Worm (Caenorhabditis elegans) whole organism, L4/young adult: ENCODE measurements around the gene Y55F3C.17.

Experiments used
- W03F9.2 ChIP-seq: fragments of 150-350 bp; optimal IDR thresholded peaks from 2 replicates; lab custom pipeline; 2014; ENCODE audit warnings: missing biosample characterization, missing genetic modification characterization
- dao-5 ChIP-seq: sonication (generic microtip); optimal IDR thresholded peaks from 2 replicates; lab custom pipeline; 2016; ENCODE audit warnings: missing genotype, missing genetic modification characterization, moderate library complexity, missing compliant biosample characterization
- him-1 ChIP-seq: sonication (generic microtip); optimal IDR thresholded peaks from 2 replicates; lab custom pipeline; 2016; ENCODE audit warnings: missing genotype, missing genetic modification reagents, missing genetic modification characterization, missing compliant biosample characterization

- TF ChIP-seq him-1 (tag; lab: Kevin White, UChicago) (no peak), dao-5 (tag; lab: Kevin White, UChicago) (no peak), W03F9.2 (tag; lab: Kevin White, UChicago) (no peak)
Observed at ce11 chrIV:684748-685147, 13.5 kb downstream of the Y55F3C.17 start.
